Fruit fly (Drosophila melanogaster): ENCODE data around the gene REPTOR-BP.

The REPTOR-BP gene

dm6 chr2L:10226213-10226723, 37.7 kb upstream of the REPTOR-BP start:
- TF ChIP-seq zen (tag; optimal IDR thresholded peaks at IDR 0.05) (no peak), sens (GFP tag) (peak; percentile 14), eve (GFP tag; optimal IDR thresholded peaks at IDR 0.05) (peak in 1 of 2 experiments; percentile 81), pros (GFP tag; optimal IDR thresholded peaks at IDR 0.05) (no peak), lbe (GFP tag; optimal IDR thresholded peaks at IDR 0.05) (peak; percentile 16), nerfin-1 (tag; optimal IDR thresholded peaks at IDR 0.05) (peak; percentile 42), CG34376 (GFP tag; optimal IDR thresholded peaks at IDR 0.05) (peak; percentile 10), MESR4 (GFP tag; optimal IDR thresholded peaks at IDR 0.05) (peak; percentile 67), cg (GFP tag; optimal IDR thresholded peaks at IDR 0.05) (peak; percentile 72), sens-2 (GFP tag; IDR thresholded peaks at IDR 0.05) (no peak), CG32767 (GFP tag; IDR thresholded peaks at IDR 0.05) (0 out of 2 replicates have a peak, but pooled peaks have one; percentile 25), NFAT (GFP tag; IDR thresholded peaks at IDR 0.05) (no peak)

dm6 chr2L:10226724-10227407, 37.1 kb upstream of the REPTOR-BP start, which contains the start of gene CG5708:
Gene CG5708 (minus strand): TSS chr2L:10226808.
- no peak for TF ChIP-seq CG11560 (tag; IDR thresholded peaks at IDR 0.05)
- TF ChIP-seq cato (GFP tag; optimal IDR thresholded peaks at IDR 0.05; ENCODE audit: borderline replicate concordance) = no peak
- TF ChIP-seq sisA (GFP tag; IDR thresholded peaks at IDR 0.05) = no peak
- no peak for TF ChIP-seq Dek (tag; optimal IDR thresholded peaks at IDR 0.05)
- TF ChIP-seq CG34422 (GFP tag; IDR thresholded peaks at IDR 0.05) = no peak
- no peak for TF ChIP-seq CG1602 (GFP tag; optimal IDR thresholded peaks at IDR 0.05)
- TF ChIP-seq CG12659 (GFP tag; optimal IDR thresholded peaks at IDR 0.05) = peak; percentile 70
- TF ChIP-seq CG5245 (GFP tag; optimal IDR thresholded peaks at IDR 0.05) = no peak
- TF ChIP-seq sug (tag; optimal IDR thresholded peaks at IDR 0.05) = peak; percentile 15
- TF ChIP-seq CG13296 (GFP tag; optimal IDR thresholded peaks at IDR 0.05) = no peak
- peak; percentile 35 for TF ChIP-seq CoRest (tag; optimal IDR thresholded peaks at IDR 0.05)
- no peak for TF ChIP-seq CG15601 (tag; optimal IDR thresholded peaks at IDR 0.05)
- no peak for TF ChIP-seq Nf-YB (GFP tag; optimal IDR thresholded peaks at IDR 0.05)
- TF ChIP-seq CG8290 (GFP tag; optimal IDR thresholded peaks at IDR 0.05) = peak; percentile 62
- peak; percentile 34 to 67 for TF ChIP-seq CG8290 (tag; optimal IDR thresholded peaks at IDR 0.05)
- no peak for TF ChIP-seq dmrt99B (tag; optimal IDR thresholded peaks at IDR 0.05)
- peak; percentile 37 for TF ChIP-seq CG18262 (tag; optimal IDR thresholded peaks at IDR 0.05)
- no peak for TF ChIP-seq Mad (GFP tag; optimal IDR thresholded peaks at IDR 0.05)
- no peak for TF ChIP-seq CG11093 (GFP tag; IDR thresholded peaks at IDR 0.05)
- no peak for TF ChIP-seq CG43689 (GFP tag; IDR thresholded peaks at IDR 0.05)
- TF ChIP-seq Eip74EF (GFP tag; optimal IDR thresholded peaks at IDR 0.05) = no peak
- no peak for TF ChIP-seq CG17612 (GFP tag; IDR thresholded peaks at IDR 0.05)
- no peak for TF ChIP-seq dmrt11E (tag; optimal IDR thresholded peaks at IDR 0.05)
- TF ChIP-seq Adf1 (GFP tag; IDR thresholded peaks at IDR 0.05) = no peak
- TF ChIP-seq eyg (GFP tag; optimal IDR thresholded peaks at IDR 0.05) = no peak
- TF ChIP-seq Dip2 (GFP tag; IDR thresholded peaks at IDR 0.05) = no peak
- no peak for TF ChIP-seq bowl (GFP tag; IDR thresholded peaks at IDR 0.05)
- no peak for TF ChIP-seq jing (GFP tag; optimal IDR thresholded peaks at IDR 0.05)
- TF ChIP-seq nau (GFP tag; optimal IDR thresholded peaks at IDR 0.05) = no peak
- no peak for TF ChIP-seq CG15479 (GFP tag; optimal IDR thresholded peaks at IDR 0.05)
- peak; percentile 52 for TF ChIP-seq CG3995 (GFP tag; optimal IDR thresholded peaks at IDR 0.05)
- TF ChIP-seq CG6854 (GFP tag; optimal IDR thresholded peaks at IDR 0.05) = no peak
- no peak for TF ChIP-seq CG18599 (GFP tag; optimal IDR thresholded peaks at IDR 0.05)
- TF ChIP-seq CG6654 (GFP tag; optimal IDR thresholded peaks at IDR 0.05) = no peak
- TF ChIP-seq Hand (GFP tag; optimal IDR thresholded peaks at IDR 0.05) = no peak
- TF ChIP-seq gt (GFP tag; IDR thresholded peaks at IDR 0.05) = no peak
- no peak for TF ChIP-seq grn (GFP tag; optimal IDR thresholded peaks at IDR 0.05)
